Fruit fly (Drosophila melanogaster): ENCODE measurements around the gene CG4645.

DNA sequence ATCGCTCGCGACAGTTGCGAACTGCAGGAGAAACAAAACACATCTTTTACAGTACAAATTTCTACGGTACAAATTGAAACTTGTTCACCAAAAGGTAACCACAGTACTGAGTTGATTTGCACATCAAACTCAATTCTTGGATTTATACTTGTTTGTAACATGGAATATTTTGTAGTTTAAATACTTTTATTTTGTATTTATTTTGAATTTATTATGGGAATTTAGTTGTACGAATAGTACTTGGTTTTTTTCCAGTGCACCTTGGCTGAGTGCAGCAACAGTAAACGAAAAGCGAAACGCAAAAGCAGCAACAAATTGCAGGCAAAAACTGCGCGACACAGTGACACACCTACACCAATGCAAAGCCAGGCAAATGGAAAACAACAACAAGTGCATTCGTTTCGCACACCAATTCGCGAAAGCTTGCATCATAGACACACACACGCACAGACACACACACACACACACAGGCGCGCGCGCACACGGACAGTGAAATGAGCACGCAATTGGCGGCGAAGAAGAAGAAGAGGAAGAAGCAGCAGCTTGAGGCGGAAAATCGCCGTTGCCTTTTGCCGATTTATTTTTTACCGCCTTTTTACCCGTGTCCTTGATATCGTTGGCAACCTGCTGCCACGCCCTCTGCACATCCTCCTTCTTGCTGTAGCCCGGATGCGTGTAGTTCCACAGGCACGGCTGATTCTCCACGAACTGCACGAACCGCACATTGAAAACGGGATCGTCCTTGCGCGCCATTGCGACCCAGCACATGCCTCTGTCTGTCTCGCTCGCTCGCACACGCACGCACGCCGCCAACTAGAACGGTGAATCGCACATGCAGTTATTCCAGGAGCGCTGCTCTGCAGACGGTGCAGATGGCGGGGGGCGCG is 4.5 kb upstream of the CG4645 start:
- peak; percentile 33 for TF ChIP-seq Blimp-1 (GFP tag; optimal IDR thresholded peaks at IDR 0.05)
- TF ChIP-seq CG3032 (tag; optimal IDR thresholded peaks at IDR 0.05): peak; percentile 23
- peak; percentile 37 for TF ChIP-seq acj6 (GFP tag; optimal IDR thresholded peaks at IDR 0.05)
- peak; percentile 49 for TF ChIP-seq esn (GFP tag; optimal IDR thresholded peaks at IDR 0.05)
- TF ChIP-seq CG4318 (GFP tag; optimal IDR thresholded peaks at IDR 0.05): peak; percentile 46
- TF ChIP-seq CG9139 (GFP tag; optimal IDR thresholded peaks at IDR 0.05): peak; percentile 8
- no peak for TF ChIP-seq salr (GFP tag; optimal IDR thresholded peaks at IDR 0.05)
- TF ChIP-seq Hr39 (GFP tag; optimal IDR thresholded peaks at IDR 0.05): no peak
